Fruit fly (Drosophila melanogaster) whole organism, pupa: ENCODE measurements around the gene CG11878.

Source experiments
- CG12605 ChIP-seq: fragments of 200-800 bp; sonication (Bioruptor generic); IDR thresholded peaks from 2 replicates; pipeline ENCODE4 v1.3.6; 2022; ENCODE audit warnings: missing biosample characterization, missing genetic modification characterization
- CG13204 ChIP-seq: fragments of 200-800 bp; sonication (Bioruptor generic); optimal IDR thresholded peaks from 2 replicates; lab custom pipeline; 2018; ENCODE audit warnings: missing biosample characterization, mild to moderate bottlenecking, missing genetic modification characterization, moderate library complexity
- CG34367 ChIP-seq: fragments of 200-800 bp; sonication (Bioruptor generic); optimal IDR thresholded peaks from 2 replicates; lab custom pipeline; 2018; ENCODE audit warnings: missing biosample characterization, mild to moderate bottlenecking, missing genetic modification characterization
- CG4496 ChIP-seq: fragments of 200-800 bp; sonication (Bioruptor generic); IDR thresholded peaks from 3 replicates; pipeline ENCODE4 v1.3.6; 2022; ENCODE audit warnings: missing biosample characterization, missing genetic modification characterization
- CG8159 ChIP-seq: fragments of 200-800 bp; sonication (Bioruptor generic); optimal IDR thresholded peaks from 3 replicates; lab custom pipeline; 2018; ENCODE audit warnings: missing biosample characterization, mild to moderate bottlenecking, missing genetic modification characterization, moderate library complexity
- D1 ChIP-seq: fragments of 200-800 bp; sonication (Bioruptor generic); optimal IDR thresholded peaks from 2 replicates; lab custom pipeline; 2018; ENCODE audit warnings: missing biosample characterization, mild to moderate bottlenecking, missing genetic modification characterization, moderate library complexity
- Ets98B ChIP-seq: fragments of 200-800 bp; sonication (Bioruptor generic); IDR thresholded peaks from 2 replicates; pipeline ENCODE4 v1.3.6; 2022; ENCODE audit warnings: missing biosample characterization, missing genetic modification characterization
- Pif1A ChIP-seq: fragments of 200-800 bp; sonication (Bioruptor generic); optimal IDR thresholded peaks from 3 replicates; lab custom pipeline; 2016; ENCODE audit warnings: missing biosample characterization, missing genetic modification characterization
- Snoo ChIP-seq: fragments of 200-800 bp; sonication (Bioruptor generic); optimal IDR thresholded peaks from 3 replicates; lab custom pipeline; 2017; ENCODE audit warnings: missing biosample characterization, mild to moderate bottlenecking, missing genetic modification characterization, inconsistent platforms

DNA sequence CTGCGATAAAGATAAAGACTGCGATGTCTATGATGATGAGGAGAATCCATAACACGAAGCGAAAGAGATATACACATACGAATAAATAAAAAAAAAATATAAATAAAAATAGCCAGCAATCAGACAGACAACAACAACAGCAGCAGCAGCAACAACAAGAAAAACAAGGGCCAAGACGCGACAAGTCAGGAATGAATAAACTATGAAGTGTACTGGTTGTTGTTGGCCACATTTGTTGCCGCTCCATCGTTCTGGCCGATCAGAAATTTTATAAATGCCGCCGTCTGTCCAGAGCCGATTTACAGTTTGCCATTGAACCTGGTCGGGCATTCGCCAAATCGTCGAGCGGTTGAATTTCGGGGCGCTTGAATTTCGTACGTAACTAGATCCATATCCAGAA lies 36.3 kb upstream of the CG11878 start, which contains the start of gene Jhbp7:
- no peak for TF ChIP-seq Snoo (tag; lab: Kevin White, UChicago)
- TF ChIP-seq CG4496 (GFP tag; lab: Robert Waterston, UW): no peak
- no peak for TF ChIP-seq CG8159 (tag; lab: Kevin White, UChicago)
- no peak for TF ChIP-seq Pif1A (GFP tag; lab: Kevin White, UChicago)
- no peak for TF ChIP-seq CG34367 (tag; lab: Kevin White, UChicago)
- no peak for TF ChIP-seq D1 (tag; lab: Kevin White, UChicago)
- no peak for TF ChIP-seq CG12605 (GFP tag; lab: Robert Waterston, UW)
- no peak for TF ChIP-seq CG13204 (GFP tag; lab: Kevin White, UChicago)
- no peak for TF ChIP-seq Ets98B (GFP tag; lab: Robert Waterston, UW)
